Fruit fly (Drosophila melanogaster) S2 (cell line): Measurements from ENCODE around the gene CG11334.

Experiments used
- CG8478 ChIP-seq: fragments of >200 bp; optimal IDR thresholded peaks from 2 replicates; lab custom pipeline; 2018
- CTCF ChIP-seq, 2 experiments: fragments of >200 bp; optimal IDR thresholded peaks; 2 replicates each; lab custom pipeline; 2018

DNA sequence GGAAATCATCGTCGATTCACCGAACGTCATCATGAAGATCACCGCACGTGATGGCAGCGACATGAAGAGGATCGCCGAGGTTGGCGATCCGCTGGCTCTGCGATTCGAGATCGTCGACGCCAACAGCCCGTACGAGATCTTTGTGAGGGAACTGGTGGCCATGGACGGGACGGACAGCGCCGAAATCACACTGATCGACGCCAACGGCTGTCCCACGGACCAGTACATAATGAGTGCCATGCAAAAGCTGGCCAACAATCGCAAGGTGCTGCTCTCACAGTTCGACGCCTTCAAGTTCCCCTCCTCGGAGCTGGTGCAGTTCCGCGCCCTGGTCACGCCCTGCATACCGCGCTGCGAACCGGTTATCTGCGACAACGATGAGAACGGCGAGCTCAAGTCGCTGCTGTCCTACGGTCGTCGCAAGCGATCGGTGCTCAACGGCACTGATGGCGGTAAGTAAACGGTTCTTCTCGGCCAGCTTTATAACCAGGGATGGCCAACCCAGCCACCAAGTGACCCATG, 42.0 kb upstream of the CG11334 start:
- TF ChIP-seq CTCF (optimal IDR thresholded peaks at IDR 0.05; lab: Kevin White, UChicago) (no peak), CG8478 (lab: Kevin White, UChicago) (no peak)
